Worm (Caenorhabditis elegans) whole organism, L1 larva: ENCODE results near the gene ptr-20.

Experiments
- C04F5.9 ChIP-seq: sonication (generic microtip); optimal IDR thresholded peaks from 2 replicates; lab custom pipeline; 2016; ENCODE audit warnings: missing genetic modification characterization, missing compliant biosample characterization
- ama-1 ChIP-seq: fragments of 150-350 bp; optimal IDR thresholded peaks from 2 replicates; lab custom pipeline; 2014
- ces-1 ChIP-seq: fragments of 150-350 bp; optimal IDR thresholded peaks from 2 replicates; lab custom pipeline; 2014; ENCODE audit warnings: missing biosample characterization, missing genetic modification reagents, missing genetic modification characterization
- fkh-10 ChIP-seq: sonication (generic microtip); optimal IDR thresholded peaks from 2 replicates; lab custom pipeline; 2017; ENCODE audit warnings: missing biosample characterization, missing genetic modification reagents, missing genetic modification characterization
- fkh-8 ChIP-seq: sonication (generic microtip); optimal IDR thresholded peaks from 2 replicates; lab custom pipeline; 2016; ENCODE audit warnings: mild to moderate bottlenecking, missing genetic modification characterization, missing compliant biosample characterization
- lin-14 ChIP-seq: fragments of 200-800 bp; sonication (Bioruptor generic); optimal IDR thresholded peaks from 2 replicates; lab custom pipeline; 2018; ENCODE audit warnings: mild to moderate bottlenecking, missing genetic modification characterization, moderate library complexity, missing compliant biosample characterization
- lir-3 ChIP-seq: sonication (generic microtip); optimal IDR thresholded peaks from 2 replicates; lab custom pipeline; 2016; ENCODE audit warnings: mild to moderate bottlenecking, missing genetic modification characterization, moderate library complexity, missing compliant biosample characterization; ENCODE audit not compliant: poor library complexity
- snu-23 ChIP-seq: sonication (generic microtip); optimal IDR thresholded peaks from 2 replicates; lab custom pipeline; 2016; ENCODE audit warnings: missing genetic modification characterization, missing compliant biosample characterization
- tlp-1 ChIP-seq: fragments of 150-350 bp; optimal IDR thresholded peaks from 2 replicates; lab custom pipeline; 2014; ENCODE audit warnings: missing biosample characterization, missing genetic modification characterization

The ptr-20 gene

ce11 chrII:15212260-15212914 lies 54.4 kb downstream of the ptr-20 start (continued):
- no peak for TF ChIP-seq fkh-10 (GFP tag; lab: Kevin White, UChicago)
- TF ChIP-seq lin-14 (GFP tag; lab: Kevin White, UChicago): peak; percentile 80
- TF ChIP-seq snu-23 (GFP tag; lab: Kevin White, UChicago): peak; percentile 82
- TF ChIP-seq ama-1 (lab: Kevin White, UChicago): no peak
- TF ChIP-seq lir-3 (tag; lab: Kevin White, UChicago): peak; percentile 69
- TF ChIP-seq C04F5.9 (tag; lab: Kevin White, UChicago): no peak
- TF ChIP-seq fkh-8: no peak
- no peak for TF ChIP-seq tlp-1 (tag; lab: Kevin White, UChicago)
- no peak for TF ChIP-seq ces-1 (GFP tag; lab: Kevin White, UChicago)
